Worm (Caenorhabditis elegans): ENCODE data around the gene T16G12.10.

DNA sequence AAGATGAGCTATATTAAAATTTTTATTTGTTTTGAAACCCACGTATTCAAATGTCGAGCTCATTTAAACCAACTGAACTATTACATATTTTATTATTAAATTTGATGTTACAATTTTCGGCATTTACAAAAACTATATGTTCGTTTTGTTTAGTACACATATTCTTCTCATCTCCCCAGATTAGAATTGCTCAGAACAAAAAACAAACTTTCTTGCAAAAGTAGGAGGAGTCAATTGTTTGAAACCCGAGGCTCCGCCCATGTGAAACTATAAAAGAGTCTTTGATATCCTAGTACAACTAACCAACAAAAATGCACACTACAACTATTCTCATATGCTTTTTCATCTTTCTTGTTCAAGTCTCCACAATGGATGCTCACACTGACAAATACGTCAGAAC is 29.9 kb downstream of the T16G12.10 start, which contains the start of gene ins-22:
- no peak for TF ChIP-seq sdz-12 (GFP tag; optimal IDR thresholded peaks at IDR 0.05)
- no peak for TF ChIP-seq ceh-32 (tag; optimal IDR thresholded peaks at IDR 0.05; ENCODE audit: poor library complexity)
- TF ChIP-seq hmg-1.1 (GFP tag; IDR thresholded peaks at IDR 0.05), result no peak
- no peak for TF ChIP-seq skn-1 (tag; optimal IDR thresholded peaks at IDR 0.05)
- TF ChIP-seq ces-1 (GFP tag; optimal IDR thresholded peaks at IDR 0.05), result no peak
